Worm (Caenorhabditis elegans) whole organism, mixed stage, embryonic: ENCODE data around the gene C53A3.4.
A peak's percentile ranks its signal among the peaks of the same experiment; 100 is the strongest.

Source experiments
- ces-1 ChIP-seq: fragments of 150-350 bp; optimal IDR thresholded peaks from 2 replicates; lab custom pipeline; 2014; ENCODE audit warnings: missing biosample characterization, missing genetic modification reagents, missing genetic modification characterization
- lin-32 ChIP-seq: fragments of 200-800 bp; sonication (Bioruptor generic); optimal IDR thresholded peaks from 2 replicates; lab custom pipeline; 2018; ENCODE audit warnings: mild to moderate bottlenecking, missing genetic modification characterization, missing compliant biosample characterization
- mab-5 ChIP-seq: fragments of 150-350 bp; optimal IDR thresholded peaks from 2 replicates; lab custom pipeline; 2014; ENCODE audit warnings: missing biosample characterization, missing genetic modification characterization
- snpc-4 ChIP-seq: fragments of 150-350 bp; optimal IDR thresholded peaks from 2 replicates; lab custom pipeline; 2014; ENCODE audit warnings: missing biosample characterization, missing genetic modification characterization

- TF ChIP-seq snpc-4 (tag; lab: Kevin White, UChicago) (no peak), ces-1 (GFP tag; lab: Kevin White, UChicago) (peak; percentile 2), lin-32 (GFP tag; lab: Kevin White, UChicago) (no peak), mab-5 (tag; lab: Kevin White, UChicago) (no peak)
These were observed 22.2 kb upstream of the C53A3.4 start, which contains the start of gene F44E7.5 for ce11 chrV:5780713-5781360.
